Worm (Caenorhabditis elegans) whole organism, late embryonic: ENCODE measurements around the gene F28C6.10.

Source experiments
- ahr-1 ChIP-seq: sonication (generic microtip); optimal IDR thresholded peaks from 2 replicates; lab custom pipeline; 2016; ENCODE audit warnings: missing genetic modification characterization, missing compliant biosample characterization
- ama-1 ChIP-seq: fragments of 150-350 bp; optimal IDR thresholded peaks from 2 replicates; lab custom pipeline; 2014
- ceh-18 ChIP-seq: sonication (generic microtip); optimal IDR thresholded peaks from 2 replicates; lab custom pipeline; 2016; ENCODE audit warnings: missing genetic modification characterization, missing compliant biosample characterization
- ceh-22 ChIP-seq: sonication (generic microtip); optimal IDR thresholded peaks from 2 replicates; lab custom pipeline; 2017; ENCODE audit warnings: missing biosample characterization, missing genetic modification characterization
- ceh-31 ChIP-seq: sonication (generic microtip); optimal IDR thresholded peaks from 2 replicates; lab custom pipeline; 2016; ENCODE audit warnings: missing genetic modification characterization, missing compliant biosample characterization
- elt-4 ChIP-seq: sonication (generic microtip); optimal IDR thresholded peaks from 2 replicates; lab custom pipeline; 2016; ENCODE audit warnings: missing genetic modification characterization, missing compliant biosample characterization
- ets-4 ChIP-seq: sonication (generic microtip); optimal IDR thresholded peaks from 2 replicates; lab custom pipeline; 2016; ENCODE audit warnings: missing genetic modification characterization, missing compliant biosample characterization
- nhr-11 ChIP-seq: fragments of 150-350 bp; optimal IDR thresholded peaks from 2 replicates; lab custom pipeline; 2014; ENCODE audit warnings: missing biosample characterization, missing genetic modification characterization
- pqm-1 ChIP-seq: sonication (generic microtip); optimal IDR thresholded peaks from 2 replicates; lab custom pipeline; 2016; ENCODE audit warnings: missing genetic modification characterization, missing compliant biosample characterization
- rnt-1 ChIP-seq: sonication (generic microtip); optimal IDR thresholded peaks from 2 replicates; lab custom pipeline; 2016; ENCODE audit warnings: missing genetic modification characterization, missing compliant biosample characterization

DNA sequence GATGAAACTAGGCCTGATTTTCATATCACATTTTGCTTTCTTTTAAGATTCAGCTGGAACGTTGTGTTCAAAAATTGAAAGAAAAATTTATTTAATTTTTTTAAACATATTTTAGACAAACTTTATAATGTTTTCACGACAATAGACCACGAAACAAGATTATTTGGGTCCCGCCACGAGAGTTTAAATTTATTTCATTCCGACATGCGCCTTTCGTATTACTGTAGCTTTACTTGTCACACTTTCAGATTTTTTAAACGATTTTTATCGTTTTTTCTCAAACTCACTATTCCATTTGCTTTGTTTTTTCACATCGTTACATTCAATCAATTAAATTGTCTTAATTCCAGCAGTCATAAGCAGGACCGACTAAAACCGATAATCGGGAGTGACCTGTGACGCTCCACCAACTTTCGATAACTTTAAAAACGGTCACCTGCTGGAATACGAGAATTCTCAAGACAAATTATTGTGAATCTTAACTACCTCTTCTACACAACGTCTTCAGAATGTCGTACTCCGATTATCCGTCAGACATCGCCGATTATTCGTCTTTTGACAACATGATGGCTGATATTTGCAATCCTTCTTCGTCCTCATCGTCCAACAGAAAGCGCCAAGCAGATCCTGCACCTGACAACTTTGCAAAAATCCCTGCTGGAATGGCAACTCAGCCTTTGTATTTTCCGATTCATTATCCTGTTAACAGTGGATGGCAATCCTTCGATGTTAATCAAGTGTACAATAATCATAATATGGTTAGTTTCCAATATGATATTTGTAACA is 13.7 kb upstream of the F28C6.10 start, which contains the start of gene aptf-3:
- TF ChIP-seq ahr-1 (tag; lab: Kevin White, UChicago) (no peak), pqm-1 (tag; lab: Kevin White, UChicago) (no peak), ceh-31 (tag; lab: Kevin White, UChicago) (no peak), elt-4 (tag; lab: Kevin White, UChicago) (no peak), ceh-18 (tag; lab: Kevin White, UChicago) (no peak), nhr-11 (tag; lab: Kevin White, UChicago) (no peak), ceh-22 (tag; lab: Kevin White, UChicago) (no peak), ama-1 (lab: Kevin White, UChicago) (no peak), ets-4 (no peak), rnt-1 (tag; lab: Kevin White, UChicago) (no peak)
